Worm (Caenorhabditis elegans): ENCODE measurements around the gene C07E3.4.

DNA sequence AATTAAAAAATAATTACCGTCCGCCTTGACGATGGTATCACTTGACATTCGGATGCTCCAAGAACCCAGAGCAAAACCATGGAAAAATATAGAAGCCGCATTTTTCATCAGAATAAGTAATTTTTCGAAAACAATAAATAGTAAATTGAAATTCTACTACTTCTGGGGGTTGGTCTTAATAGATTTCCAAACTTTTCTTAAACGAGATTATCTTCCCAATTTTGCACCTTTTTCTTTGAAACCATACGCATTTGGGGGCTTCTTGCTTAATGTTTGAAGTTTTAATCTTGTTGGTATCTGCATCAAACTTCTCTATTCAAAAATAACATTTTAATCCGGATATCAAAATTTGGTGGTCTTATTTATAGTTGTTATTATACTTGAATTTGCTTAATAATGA lies 44.5 kb upstream of the C07E3.4 start, which contains the start of gene gcy-5:
- TF ChIP-seq sea-1 (GFP tag; conservative IDR thresholded peaks at IDR 0.05) (no peak), hnd-1 (tag; optimal IDR thresholded peaks at IDR 0.05) (no peak), B0310.2 (tag; optimal IDR thresholded peaks at IDR 0.05) (no peak), ama-1 (optimal IDR thresholded peaks at IDR 0.05) (no peak), F13C5.2 (tag; optimal IDR thresholded peaks at IDR 0.05) (no peak), tbx-37 (GFP tag; conservative IDR thresholded peaks at IDR 0.05) (no peak), tbx-11 (GFP tag; IDR thresholded peaks at IDR 0.05) (no peak), scrt-1 (GFP tag; IDR thresholded peaks at IDR 0.05) (no peak), tra-4 (tag; optimal IDR thresholded peaks at IDR 0.05) (no peak), ceh-13 (GFP tag; optimal IDR thresholded peaks at IDR 0.05) (no peak), ceh-36 (tag; optimal IDR thresholded peaks at IDR 0.05) (no peak), aly-1 (tag; optimal IDR thresholded peaks at IDR 0.05) (no peak), ets-7 (tag; optimal IDR thresholded peaks at IDR 0.05) (no peak)

Data from whole organism, early embryonic.